Worm (Caenorhabditis elegans): ENCODE results near the gene clec-256.

The clec-256 gene

DNA sequence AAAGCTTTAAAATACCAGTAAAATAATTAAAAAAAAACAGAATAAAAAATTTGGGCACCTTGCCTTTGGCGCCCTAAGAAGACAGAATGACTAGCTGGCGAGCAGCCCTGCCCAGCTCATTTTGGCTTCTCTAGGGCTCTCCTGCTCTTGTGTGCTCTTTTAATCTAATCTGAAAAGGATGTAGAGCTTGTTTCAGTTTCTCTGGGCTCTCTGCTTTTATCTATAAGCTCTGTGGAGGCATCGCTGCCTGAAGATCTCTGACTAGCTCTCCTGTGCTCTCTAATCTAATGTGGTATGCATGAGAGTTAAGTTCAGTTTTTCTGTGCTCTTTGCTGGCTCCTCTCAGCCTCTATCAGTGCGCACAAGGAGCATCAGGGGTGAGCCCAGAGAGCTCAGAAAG, 45.6 kb upstream of the clec-256 start:
- no peak for TF ChIP-seq elt-2 (tag; optimal IDR thresholded peaks at IDR 0.05)
- TF ChIP-seq elt-1 (tag; optimal IDR thresholded peaks at IDR 0.05), result no peak
- TF ChIP-seq nfya-1 (tag; optimal IDR thresholded peaks at IDR 0.05; ENCODE audit: insufficient read depth), result no peak
- TF ChIP-seq ceh-28 (tag; optimal IDR thresholded peaks at IDR 0.05), result no peak
- no peak for TF ChIP-seq ZK546.5 (tag; optimal IDR thresholded peaks at IDR 0.05)
- no peak for TF ChIP-seq unc-39 (tag; optimal IDR thresholded peaks at IDR 0.05)
- no peak for TF ChIP-seq nhr-28 (tag; optimal IDR thresholded peaks at IDR 0.05)
- TF ChIP-seq fkh-2 (tag; optimal IDR thresholded peaks at IDR 0.05), result no peak
- TF ChIP-seq zag-1 (tag; optimal IDR thresholded peaks at IDR 0.05), result no peak
- no peak for TF ChIP-seq mml-1 (tag; optimal IDR thresholded peaks at IDR 0.05)
- TF ChIP-seq R02D3.7 (tag; optimal IDR thresholded peaks at IDR 0.05), result no peak
- no peak for TF ChIP-seq unc-62 (GFP tag; optimal IDR thresholded peaks at IDR 0.05)
- no peak for TF ChIP-seq egl-27 (tag; optimal IDR thresholded peaks at IDR 0.05)

- TF ChIP-seq sea-2 (GFP tag; optimal IDR thresholded peaks at IDR 0.05) (no peak), pqm-1 (tag; optimal IDR thresholded peaks at IDR 0.05) (no peak), ztf-11 (tag; optimal IDR thresholded peaks at IDR 0.05) (no peak)
These were observed 42.1 kb upstream of the clec-256 start, which contains the start of gene asp-19 for ce11 chrV:18729324-18729924. Gene asp-19 (minus strand): TSS chrV:18729374.

DNA sequence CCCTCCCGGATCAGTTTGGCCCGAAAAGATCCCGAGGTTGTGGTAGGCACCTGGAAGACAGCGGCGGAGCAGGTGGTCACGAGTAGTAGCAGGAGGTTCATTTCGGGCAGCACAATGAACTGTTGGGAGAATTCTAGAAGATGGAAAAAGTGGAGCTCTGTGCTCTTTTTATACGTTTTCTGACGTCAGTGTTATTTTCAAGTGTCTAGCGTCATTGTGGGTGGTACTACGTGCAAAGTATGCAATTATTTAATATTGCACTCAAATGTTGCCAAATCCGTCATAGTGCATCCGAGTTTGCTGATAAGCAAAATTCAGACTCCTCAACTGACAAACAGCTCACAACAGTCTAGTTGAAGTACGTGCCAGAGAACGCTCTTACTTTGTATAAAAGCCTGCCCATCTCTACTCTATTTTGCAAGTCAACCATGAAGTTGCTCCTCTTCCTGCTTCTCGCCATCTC, 39.9 kb upstream of the clec-256 start, which contains the start of the genes asp-18 and scl-19:
Gene asp-18 (minus strand): TSS at position 101 of the 463 bp plus-strand sequence.
Gene scl-19 (plus strand): TSS at position 413 of the 463 bp plus-strand sequence.
- TF ChIP-seq mml-1 (tag; optimal IDR thresholded peaks at IDR 0.05) (no peak), pha-4 (tag; optimal IDR thresholded peaks at IDR 0.05) (no peak), mdl-1 (tag; optimal IDR thresholded peaks at IDR 0.05) (no peak), nhr-28 (tag; optimal IDR thresholded peaks at IDR 0.05) (no peak)

- no peak for TF ChIP-seq pqm-1 (tag; optimal IDR thresholded peaks at IDR 0.05)
- no peak for TF ChIP-seq nhr-11 (tag; optimal IDR thresholded peaks at IDR 0.05)
- TF ChIP-seq daf-12 (tag; optimal IDR thresholded peaks at IDR 0.05), result no peak
- no peak for TF ChIP-seq elt-2 (tag; optimal IDR thresholded peaks at IDR 0.05)
- TF ChIP-seq unc-62 (GFP tag; optimal IDR thresholded peaks at IDR 0.05), result no peak
- no peak for TF ChIP-seq aly-2 (tag; optimal IDR thresholded peaks at IDR 0.05)
These were observed 37.5 kb upstream of the clec-256 start for ce11 chrV:18733942-18734341.

- TF ChIP-seq unc-39 (tag; optimal IDR thresholded peaks at IDR 0.05) (no peak), nhr-67 (tag; optimal IDR thresholded peaks at IDR 0.05) (no peak), elt-3 (tag; optimal IDR thresholded peaks at IDR 0.05) (no peak), sea-2 (GFP tag; optimal IDR thresholded peaks at IDR 0.05) (no peak), nhr-12 (tag; optimal IDR thresholded peaks at IDR 0.05) (no peak), daf-12 (tag; optimal IDR thresholded peaks at IDR 0.05) (no peak), R02D3.7 (tag; optimal IDR thresholded peaks at IDR 0.05) (no peak), elt-1 (tag; optimal IDR thresholded peaks at IDR 0.05) (no peak), nhr-43 (tag; optimal IDR thresholded peaks at IDR 0.05; ENCODE audit: poor library complexity, severe bottlenecking) (no peak), ztf-11 (tag; optimal IDR thresholded peaks at IDR 0.05) (no peak), mdl-1 (tag; optimal IDR thresholded peaks at IDR 0.05) (no peak)
These were observed 37.1 kb upstream of the clec-256 start, which contains the start of gene scl-20 for ce11 chrV:18734381-18734780. Gene scl-20 (minus strand): TSS chrV:18734481.

ce11 chrV:18737646-18738045, 33.8 kb upstream of the clec-256 start:
- TF ChIP-seq nhr-77 (tag; optimal IDR thresholded peaks at IDR 0.05) (no peak), nhr-76 (tag; optimal IDR thresholded peaks at IDR 0.05) (no peak), lin-15B (tag; optimal IDR thresholded peaks at IDR 0.05) (no peak), aly-2 (tag; optimal IDR thresholded peaks at IDR 0.05) (no peak), sea-2 (GFP tag; optimal IDR thresholded peaks at IDR 0.05) (no peak), mdl-1 (tag; optimal IDR thresholded peaks at IDR 0.05) (no peak), nhr-12 (tag; optimal IDR thresholded peaks at IDR 0.05) (no peak), pha-4 (tag; optimal IDR thresholded peaks at IDR 0.05) (no peak), ztf-11 (tag; optimal IDR thresholded peaks at IDR 0.05) (no peak), nhr-25 (tag; optimal IDR thresholded peaks at IDR 0.05) (no peak), egl-27 (tag; optimal IDR thresholded peaks at IDR 0.05) (no peak), ceh-28 (tag; optimal IDR thresholded peaks at IDR 0.05) (no peak), fkh-2 (tag; optimal IDR thresholded peaks at IDR 0.05) (no peak), R02D3.7 (tag; optimal IDR thresholded peaks at IDR 0.05) (no peak), zag-1 (tag; optimal IDR thresholded peaks at IDR 0.05) (no peak), elt-3 (tag; optimal IDR thresholded peaks at IDR 0.05) (no peak), hmg-11 (tag; optimal IDR thresholded peaks at IDR 0.05) (no peak), egl-5 (tag; optimal IDR thresholded peaks at IDR 0.05) (no peak)

Data from whole organism, L3 larva.